Worm (Caenorhabditis elegans): ENCODE results near the gene C24H10.4.

Gene C24H10.4

ce11 chrX:5059163-5059562 is at the start of gene C24H10.4:
Gene C24H10.4 (minus strand): TSS chrX:5059263.
- no peak for TF ChIP-seq unc-62 (GFP tag; optimal IDR thresholded peaks at IDR 0.05)

- no peak for TF ChIP-seq unc-62 (GFP tag; optimal IDR thresholded peaks at IDR 0.05)
Observed at ce11 chrX:5106942-5107341, 47.9 kb upstream of the C24H10.4 start, which contains the start of gene C42D8.9. Gene C42D8.9 (minus strand): TSS chrX:5107042.

ce11 chrX:5106187-5106694 is 47.2 kb upstream of the C24H10.4 start:
- no peak for TF ChIP-seq unc-62 (GFP tag; optimal IDR thresholded peaks at IDR 0.05)

- no peak for TF ChIP-seq unc-62 (GFP tag; optimal IDR thresholded peaks at IDR 0.05)
Observed at ce11 chrX:5105703-5106102, 46.6 kb upstream of the C24H10.4 start.

DNA sequence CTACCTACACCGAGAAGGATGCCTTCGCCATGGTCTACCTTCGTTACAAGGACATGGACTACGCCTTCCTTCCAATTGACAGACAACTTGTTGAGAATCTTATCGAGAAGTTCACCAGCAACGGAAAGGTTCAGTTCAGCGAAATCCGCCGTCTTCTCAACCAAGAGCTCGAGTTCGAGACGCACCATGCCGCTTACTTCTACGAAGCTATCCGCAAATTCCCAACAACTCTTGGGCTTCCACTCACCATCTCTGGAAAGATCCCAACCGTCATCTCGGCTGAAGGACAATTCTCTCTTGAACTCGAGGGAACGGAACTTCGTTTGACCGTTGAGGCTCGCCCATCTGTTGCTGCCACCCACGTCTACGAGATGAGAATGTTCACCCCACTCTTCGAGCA is 44.4 kb upstream of the C24H10.4 start:
- no peak for TF ChIP-seq unc-62 (GFP tag; optimal IDR thresholded peaks at IDR 0.05)

DNA sequence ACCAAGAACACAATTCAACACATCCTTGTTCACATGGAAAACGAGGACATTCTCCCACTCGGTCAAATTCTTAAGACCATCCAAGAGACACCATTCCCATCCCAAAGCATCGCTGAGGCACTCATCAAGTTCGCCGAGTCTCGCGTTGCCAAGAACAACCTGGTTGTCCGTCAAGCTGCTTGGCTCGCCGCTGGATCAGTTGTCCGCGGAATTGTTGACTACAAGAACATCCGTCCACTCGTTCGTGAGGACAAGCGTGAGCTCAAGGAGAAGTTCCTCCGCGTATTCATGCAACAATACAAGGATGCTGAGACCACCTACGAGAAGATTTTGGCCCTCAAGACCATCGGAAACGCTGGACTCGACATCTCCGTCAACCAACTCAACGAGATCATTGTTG is 43.3 kb upstream of the C24H10.4 start:
- TF ChIP-seq unc-62 (GFP tag; optimal IDR thresholded peaks at IDR 0.05), result no peak

ce11 chrX:5100738-5101379 is 41.8 kb upstream of the C24H10.4 start, which contains the start of gene vit-2:
Gene vit-2 (plus strand): TSS chrX:5101042.
- no peak for TF ChIP-seq unc-62 (GFP tag; optimal IDR thresholded peaks at IDR 0.05)

ce11 chrX:5098935-5099334 is 39.9 kb upstream of the C24H10.4 start:
- no peak for TF ChIP-seq unc-62 (GFP tag; optimal IDR thresholded peaks at IDR 0.05)

- no peak for TF ChIP-seq unc-62 (GFP tag; optimal IDR thresholded peaks at IDR 0.05)
Observed at ce11 chrX:5096967-5097366, 37.9 kb upstream of the C24H10.4 start, which contains the start of gene acn-1. Gene acn-1 (minus strand): TSS chrX:5097067.

DNA sequence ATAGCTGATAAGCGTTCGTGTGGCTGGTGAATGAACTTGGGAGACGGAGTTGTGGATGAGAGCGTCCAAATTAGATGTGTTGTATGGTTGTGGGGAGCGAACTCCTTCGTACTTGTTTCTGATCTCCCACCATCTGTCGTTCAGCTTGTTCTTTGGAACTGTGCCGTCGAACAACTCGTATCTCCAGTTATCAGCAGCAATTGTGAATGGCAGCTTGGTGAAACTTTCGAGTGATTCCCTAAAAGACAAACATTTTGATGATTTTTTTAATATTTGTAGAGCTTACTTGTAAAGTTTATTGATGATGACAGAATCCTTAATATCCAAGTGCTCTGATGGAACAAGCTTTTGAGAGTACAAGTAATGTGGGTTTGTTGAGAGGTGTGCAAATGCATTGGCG is 34.9 kb upstream of the C24H10.4 start:
- TF ChIP-seq unc-62 (GFP tag; optimal IDR thresholded peaks at IDR 0.05), result no peak

- no peak for TF ChIP-seq unc-62 (GFP tag; optimal IDR thresholded peaks at IDR 0.05)
Observed at ce11 chrX:5087366-5087891, 28.4 kb upstream of the C24H10.4 start, which contains the start of gene pnk-4. Gene pnk-4 (plus strand): TSS chrX:5087841.

- no peak for TF ChIP-seq unc-62 (GFP tag; optimal IDR thresholded peaks at IDR 0.05)
Observed at ce11 chrX:5086212-5086611, 27.1 kb upstream of the C24H10.4 start.

DNA sequence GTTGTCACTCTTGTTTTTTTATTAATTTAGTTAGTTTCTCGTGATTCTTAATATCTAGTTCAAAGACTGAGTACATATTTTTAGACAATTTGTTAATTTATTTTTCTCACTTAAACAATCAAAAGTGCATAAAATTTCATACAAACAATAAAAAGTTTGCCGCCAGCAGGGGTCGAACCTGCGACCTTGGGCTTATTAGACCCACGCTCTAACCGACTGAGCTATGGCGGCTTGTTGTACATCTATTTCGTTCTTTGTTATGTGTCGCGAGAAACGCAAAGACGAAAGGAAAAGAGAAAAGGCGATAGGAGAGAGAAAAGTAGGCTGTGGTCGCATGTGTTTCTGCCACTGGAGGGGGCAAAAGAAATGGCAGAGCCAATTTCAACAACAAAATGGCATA is 26.4 kb upstream of the C24H10.4 start:
- no peak for TF ChIP-seq unc-62 (GFP tag; optimal IDR thresholded peaks at IDR 0.05)

DNA sequence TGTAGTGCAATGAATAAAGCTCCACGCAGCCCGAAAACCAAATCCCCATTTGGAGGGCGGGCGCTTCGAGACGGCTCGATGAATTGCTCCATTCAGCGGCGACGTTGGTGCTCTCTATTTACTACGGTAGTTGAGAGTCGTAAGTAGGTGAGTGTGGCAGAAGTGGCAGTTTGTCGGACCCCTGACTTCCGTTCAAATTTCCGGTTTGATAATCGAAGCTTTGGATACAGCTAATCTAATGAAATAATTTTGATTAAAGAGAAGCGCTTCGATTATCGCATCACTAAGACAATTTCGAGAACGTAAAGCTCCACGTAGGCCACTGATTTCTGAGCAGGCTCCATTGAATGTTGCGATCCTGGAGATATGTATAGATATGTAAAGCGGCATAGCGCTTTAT is 25.4 kb upstream of the C24H10.4 start, which contains the start of gene ets-5:
TSS of gene ets-5 (minus strand) at position 32 of the 400 bp plus-strand sequence.
- no peak for TF ChIP-seq unc-62 (GFP tag; optimal IDR thresholded peaks at IDR 0.05)

- TF ChIP-seq unc-62 (GFP tag; optimal IDR thresholded peaks at IDR 0.05), result no peak
Observed at ce11 chrX:5084080-5084479, 25.0 kb upstream of the C24H10.4 start.

DNA sequence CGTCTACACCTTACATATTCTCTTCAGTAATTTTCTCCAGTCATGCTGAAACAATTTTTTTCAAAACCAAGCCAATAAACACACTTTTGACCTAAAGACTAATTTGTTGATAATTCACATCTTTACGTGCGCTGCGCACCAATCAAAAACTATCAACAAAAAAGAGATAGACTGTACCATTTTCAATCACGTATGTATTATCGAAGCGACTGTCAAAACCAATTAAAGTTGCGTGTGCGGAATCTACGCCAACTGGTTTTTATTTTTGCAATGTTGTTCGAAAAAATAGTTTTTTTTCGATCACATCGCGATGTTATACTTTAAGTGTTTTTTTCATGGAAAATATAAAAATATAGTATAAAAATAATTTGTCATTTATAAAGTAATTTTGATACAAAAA is 20.2 kb upstream of the C24H10.4 start:
- no peak for TF ChIP-seq unc-62 (GFP tag; optimal IDR thresholded peaks at IDR 0.05)

DNA sequence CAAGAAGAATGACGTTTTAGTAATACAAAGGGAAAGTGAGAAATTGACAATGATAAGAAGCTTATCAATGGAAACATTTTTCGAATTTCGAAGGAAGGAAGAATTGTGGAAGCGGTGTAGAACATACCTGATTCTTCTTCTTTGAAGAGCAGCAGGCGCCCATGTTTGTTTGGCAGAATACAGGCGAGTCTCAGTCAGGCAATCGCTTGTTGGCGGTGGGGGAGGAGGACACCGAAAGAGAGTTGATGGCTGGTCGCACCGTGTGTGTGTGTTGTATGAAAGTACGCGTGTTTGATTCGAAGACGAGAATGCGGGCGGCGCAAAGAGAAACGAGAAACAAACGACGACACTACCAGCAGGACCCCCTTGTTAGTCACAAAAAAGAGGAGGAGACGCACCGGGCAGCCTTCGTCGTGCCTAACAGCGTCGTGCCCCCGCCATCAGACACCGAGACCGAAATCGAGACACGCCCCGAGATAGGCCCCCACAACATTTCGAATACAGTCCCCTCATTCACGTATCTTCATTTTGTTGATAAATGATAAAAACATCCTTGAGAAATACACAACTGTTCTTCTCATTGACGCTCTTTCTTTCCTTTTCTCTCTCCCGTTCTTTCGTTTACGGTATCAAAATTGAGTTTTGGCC is 18.8 kb upstream of the C24H10.4 start, which contains the start of gene cal-5:
TSS of gene cal-5 (minus strand) at position 266 of the 648 bp plus-strand sequence.
- no peak for TF ChIP-seq unc-62 (GFP tag; optimal IDR thresholded peaks at IDR 0.05)
